Fruit fly (Drosophila melanogaster) whole organism, embryonic: ENCODE results near the gene RhoGAP5A.

Source experiments
- Adf1 ChIP-seq: fragments of 200-800 bp; sonication (Bioruptor generic); IDR thresholded peaks from 2 replicates; pipeline ENCODE4 v1.3.6; 2022; ENCODE audit warnings: missing biosample characterization, missing genetic modification characterization
- Aef1 ChIP-seq: fragments of 200-800 bp; sonication (Bioruptor generic); IDR thresholded peaks from 3 replicates; pipeline ENCODE4 v1.3.6; 2022; ENCODE audit warnings: missing biosample characterization, missing genetic modification characterization
- Asciz ChIP-seq: fragments of 200-800 bp; sonication (Bioruptor generic); optimal IDR thresholded peaks from 2 replicates; lab custom pipeline; 2017; ENCODE audit warnings: missing biosample characterization, mild to moderate bottlenecking, missing genetic modification characterization, missing genetic modification reagents
- CG10267 ChIP-seq: fragments of 200-800 bp; sonication (Bioruptor generic); optimal IDR thresholded peaks from 2 replicates; lab custom pipeline; 2018; ENCODE audit warnings: missing biosample characterization, mild to moderate bottlenecking, missing genetic modification characterization, moderate library complexity
- CG11085 ChIP-seq: fragments of 200-800 bp; sonication (Bioruptor generic); IDR thresholded peaks from 2 replicates; pipeline ENCODE4 v1.3.6; 2022; ENCODE audit warnings: missing biosample characterization, missing genetic modification characterization
- CG11723 ChIP-seq: fragments of 200-800 bp; sonication (Bioruptor generic); optimal IDR thresholded peaks from 2 replicates; lab custom pipeline; 2017; ENCODE audit warnings: missing biosample characterization, mild to moderate bottlenecking, missing genetic modification characterization
- CG14667 ChIP-seq: fragments of 200-800 bp; sonication (Bioruptor generic); IDR thresholded peaks from 2 replicates; pipeline ENCODE4 v1.3.6; 2022; ENCODE audit warnings: missing biosample characterization, missing genetic modification characterization
- CG15073 ChIP-seq: fragments of 200-800 bp; sonication (Bioruptor generic); optimal IDR thresholded peaks from 2 replicates; lab custom pipeline; 2016; ENCODE audit warnings: missing biosample characterization, missing genetic modification characterization
- CG16863 ChIP-seq: fragments of 200-800 bp; sonication (Bioruptor generic); optimal IDR thresholded peaks from 3 replicates; lab custom pipeline; 2016; ENCODE audit warnings: missing biosample characterization, missing genetic modification characterization
- CG1832 ChIP-seq: fragments of 200-800 bp; sonication (Bioruptor generic); optimal IDR thresholded peaks from 2 replicates; lab custom pipeline; 2017; ENCODE audit warnings: missing biosample characterization, mild to moderate bottlenecking, missing genetic modification characterization, inconsistent platforms
- CG18764 ChIP-seq: fragments of 200-800 bp; sonication (Bioruptor generic); optimal IDR thresholded peaks from 3 replicates; lab custom pipeline; 2016; ENCODE audit warnings: missing biosample characterization, missing genetic modification characterization
- CG34422 ChIP-seq: fragments of 200-800 bp; sonication (Bioruptor generic); IDR thresholded peaks from 3 replicates; pipeline ENCODE4 v1.3.6; 2022; ENCODE audit warnings: missing biosample characterization, missing genetic modification characterization
- CG4404 ChIP-seq: fragments of 200-800 bp; sonication (Bioruptor generic); IDR thresholded peaks from 2 replicates; pipeline ENCODE4 v1.3.6; 2022; ENCODE audit warnings: missing biosample characterization, missing genetic modification characterization
- CG4854 ChIP-seq: fragments of 200-800 bp; sonication (Bioruptor generic); optimal IDR thresholded peaks from 2 replicates; lab custom pipeline; 2016; ENCODE audit warnings: missing biosample characterization, missing genetic modification characterization, inconsistent platforms
- CG6854 ChIP-seq: fragments of 200-800 bp; sonication (Bioruptor generic); optimal IDR thresholded peaks from 3 replicates; lab custom pipeline; 2017; ENCODE audit warnings: missing biosample characterization, mild to moderate bottlenecking, missing genetic modification characterization
- CG7357 ChIP-seq: fragments of 200-800 bp; sonication (Bioruptor generic); IDR thresholded peaks from 3 replicates; pipeline ENCODE4 v1.3.6; 2022; ENCODE audit warnings: missing biosample characterization, missing genetic modification characterization
- CG8388 ChIP-seq: fragments of 200-800 bp; sonication (Bioruptor generic); optimal IDR thresholded peaks from 2 replicates; lab custom pipeline; 2019; ENCODE audit warnings: missing biosample characterization, mild to moderate bottlenecking, missing genetic modification characterization, moderate library complexity
- CG9437 ChIP-seq: fragments of 200-800 bp; sonication (Bioruptor generic); optimal IDR thresholded peaks from 2 replicates; lab custom pipeline; 2018; ENCODE audit warnings: missing biosample characterization, mild to moderate bottlenecking, missing genetic modification characterization
- CG9727 ChIP-seq: fragments of 200-800 bp; sonication (Bioruptor generic); optimal IDR thresholded peaks from 3 replicates; lab custom pipeline; 2017; ENCODE audit warnings: missing biosample characterization, mild to moderate bottlenecking, missing genetic modification characterization
- CrebB ChIP-seq: fragments of 200-800 bp; sonication (Bioruptor generic); optimal IDR thresholded peaks from 3 replicates; lab custom pipeline; 2018; ENCODE audit warnings: missing biosample characterization, mild to moderate bottlenecking, missing genetic modification characterization
- D ChIP-seq, 2 experiments: fragments of 200-800 bp in 1 of 2; fragments of >200 bp in 1 of 2; sonication (Bioruptor generic) in 1 of 2; optimal IDR thresholded peaks; 2 replicates in 1 of 2; 3 replicates in 1 of 2; lab custom pipeline; 2017; ENCODE audit warnings: mild to moderate bottlenecking in 1 of 2, missing biosample characterization in 1 of 2, missing genetic modification characterization in 1 of 2, missing genetic modification reagents in 1 of 2
- Dll ChIP-seq: fragments of 200-800 bp; sonication (Bioruptor generic); IDR thresholded peaks from 4 replicates; pipeline ENCODE4 v1.3.6; 2022; ENCODE audit warnings: missing biosample characterization, missing genetic modification characterization; ENCODE audit not compliant: partially characterized antibody
- GATAe ChIP-seq: fragments of 200-800 bp; sonication (Bioruptor generic); conservative IDR thresholded peaks from 2 replicates; pipeline ENCODE4 v1.3.6; 2022; ENCODE audit warnings: missing biosample characterization, missing genetic modification characterization
- Gug ChIP-seq: fragments of 200-800 bp; sonication (Bioruptor generic); IDR thresholded peaks from 4 replicates; pipeline ENCODE4 v1.3.6; 2022; ENCODE audit warnings: missing biosample characterization, missing genetic modification characterization
- Hey ChIP-seq: fragments of 200-800 bp; sonication (Bioruptor generic); optimal IDR thresholded peaks from 3 replicates; lab custom pipeline; 2018; ENCODE audit warnings: missing biosample characterization, mild to moderate bottlenecking, missing genetic modification characterization
- Hmx ChIP-seq: fragments of 200-800 bp; sonication (Bioruptor generic); optimal IDR thresholded peaks from 2 replicates; lab custom pipeline; 2016; ENCODE audit warnings: missing biosample characterization, missing genetic modification characterization
- Hr51 ChIP-seq, 2 experiments: fragments of 200-800 bp; sonication (Bioruptor generic); optimal IDR thresholded peaks; 2 replicates in 1 of 2; 3 replicates in 1 of 2; lab custom pipeline; 2016 to 2018; ENCODE audit warnings: missing biosample characterization in 2 of 2, missing genetic modification characterization in 2 of 2, mild to moderate bottlenecking in 1 of 2, moderate library complexity in 1 of 2
- Lhr ChIP-seq: fragments of 200-800 bp; sonication (Bioruptor generic); optimal IDR thresholded peaks from 3 replicates; lab custom pipeline; 2017; ENCODE audit warnings: mild to moderate bottlenecking, missing biosample characterization, missing genetic modification reagents, missing genetic modification characterization
- MESR4 ChIP-seq: fragments of 200-800 bp; sonication (Bioruptor generic); optimal IDR thresholded peaks from 2 replicates; lab custom pipeline; 2018; ENCODE audit warnings: missing biosample characterization, mild to moderate bottlenecking, missing genetic modification characterization, moderate library complexity
- Myb ChIP-seq: fragments of 200-800 bp; sonication (Bioruptor generic); optimal IDR thresholded peaks from 2 replicates; lab custom pipeline; 2016; ENCODE audit warnings: missing biosample characterization, missing genetic modification characterization
- Scr ChIP-seq: fragments of 200-800 bp; sonication (Bioruptor generic); IDR thresholded peaks from 2 replicates; pipeline ENCODE4 v1.3.6; 2022; ENCODE audit warnings: missing biosample characterization, missing genetic modification characterization; ENCODE audit not compliant: partially characterized antibody
- Side ChIP-seq: fragments of 200-800 bp; sonication (Bioruptor generic); optimal IDR thresholded peaks from 2 replicates; lab custom pipeline; 2016; ENCODE audit warnings: missing biosample characterization, missing genetic modification characterization
- Xbp1 ChIP-seq: fragments of 200-800 bp; sonication (Bioruptor generic); optimal IDR thresholded peaks from 3 replicates; lab custom pipeline; 2016; ENCODE audit warnings: missing biosample characterization, mild to moderate bottlenecking, missing genetic modification characterization
- dan ChIP-seq: fragments of 200-800 bp; sonication (Bioruptor generic); IDR thresholded peaks from 2 replicates; pipeline ENCODE4 v1.3.6; 2022; ENCODE audit warnings: missing biosample characterization, missing genetic modification characterization
- eyg ChIP-seq: fragments of 200-800 bp; sonication (Bioruptor generic); optimal IDR thresholded peaks from 3 replicates; lab custom pipeline; 2016; ENCODE audit warnings: missing biosample characterization, missing genetic modification characterization
- hkb ChIP-seq, 2 experiments: fragments of 200-800 bp in 1 of 2; fragments of >200 bp in 1 of 2; sonication (Bioruptor generic) in 1 of 2; IDR thresholded peaks in 1 of 2; optimal IDR thresholded peaks in 1 of 2; 2 replicates each; pipeline versions ENCODE4 v1.3.6 to Lab custom; 2017 to 2022; ENCODE audit warnings: missing biosample characterization in 1 of 2, missing genetic modification characterization in 1 of 2
- jumu ChIP-seq: fragments of 200-800 bp; sonication (Bioruptor generic); optimal IDR thresholded peaks from 3 replicates; lab custom pipeline; 2016; ENCODE audit warnings: missing biosample characterization, missing genetic modification characterization
- luna ChIP-seq: fragments of 200-800 bp; sonication (Bioruptor generic); optimal IDR thresholded peaks from 2 replicates; lab custom pipeline; 2016; ENCODE audit warnings: missing biosample characterization, missing genetic modification characterization
- nerfin-2 ChIP-seq: fragments of 200-800 bp; sonication (Bioruptor generic); IDR thresholded peaks from 2 replicates; pipeline ENCODE4 v1.3.6; 2022; ENCODE audit warnings: missing biosample characterization, missing genetic modification characterization; ENCODE audit not compliant: partially characterized antibody
- pan ChIP-seq, 4 experiments: fragments of >200 bp in 3 of 4; fragments of 200-800 bp in 1 of 4; sonication (Bioruptor generic) in 1 of 4; optimal IDR thresholded peaks in 3 of 4; IDR thresholded peaks in 1 of 4; 2 replicates each; pipeline versions ENCODE4 v1.3.6 to Lab custom; 2017 to 2022; ENCODE audit warnings: missing biosample characterization in 2 of 4, missing genetic modification characterization in 2 of 4, mixed read lengths in 1 of 4
- sens-2 ChIP-seq: fragments of 200-800 bp; sonication (Bioruptor generic); IDR thresholded peaks from 2 replicates; pipeline ENCODE4 v1.3.6; 2022; ENCODE audit warnings: missing biosample characterization, missing genetic modification characterization
- seq ChIP-seq: fragments of 200-800 bp; sonication (Bioruptor generic); IDR thresholded peaks from 2 replicates; pipeline ENCODE4 v1.3.6; 2022; ENCODE audit warnings: missing biosample characterization, missing genetic modification characterization
- sim ChIP-seq: fragments of 200-800 bp; sonication (Bioruptor generic); IDR thresholded peaks from 2 replicates; pipeline ENCODE4 v1.3.6; 2022; ENCODE audit warnings: missing biosample characterization, missing genetic modification characterization
- sr ChIP-seq: fragments of 200-800 bp; sonication (Bioruptor generic); IDR thresholded peaks from 3 replicates; pipeline ENCODE4 v1.3.6; 2022; ENCODE audit warnings: missing biosample characterization, missing genetic modification characterization
- ssp ChIP-seq: fragments of 200-800 bp; sonication (Bioruptor generic); IDR thresholded peaks from 2 replicates; pipeline ENCODE4 v1.3.6; 2022; ENCODE audit warnings: missing biosample characterization, missing genetic modification characterization
- trh ChIP-seq: fragments of 200-800 bp; sonication (Bioruptor generic); optimal IDR thresholded peaks from 2 replicates; lab custom pipeline; 2016; ENCODE audit warnings: missing biosample characterization, missing genetic modification characterization
- wek ChIP-seq: fragments of 200-800 bp; sonication (Bioruptor generic); optimal IDR thresholded peaks from 3 replicates; lab custom pipeline; 2018; ENCODE audit warnings: missing biosample characterization, mild to moderate bottlenecking, missing genetic modification characterization, moderate library complexity
- wor ChIP-seq: fragments of 200-800 bp; sonication (Bioruptor generic); IDR thresholded peaks from 2 replicates; pipeline ENCODE4 v1.3.6; 2022; ENCODE audit warnings: missing biosample characterization, missing genetic modification characterization
- yki ChIP-seq: fragments of >200 bp; optimal IDR thresholded peaks from 3 replicates; lab custom pipeline; 2018
- zfh1 ChIP-seq: fragments of 200-800 bp; sonication (Bioruptor generic); IDR thresholded peaks from 3 replicates; pipeline ENCODE4 v1.3.6; 2022; ENCODE audit warnings: missing biosample characterization, missing genetic modification characterization

The RhoGAP5A gene

dm6 chrX:5665902-5666301, 47.3 kb upstream of the RhoGAP5A start, which contains the start of the genes Sirt4 and CG4119 (continued):
- no peak for TF ChIP-seq Hmx (GFP tag; lab: Kevin White, UChicago)
- 0 out of 3 replicates have a peak, but pooled peaks have one; percentile 33 for TF ChIP-seq zfh1 (GFP tag; lab: Robert Waterston, UW)
- no peak for TF ChIP-seq sens-2 (GFP tag; lab: Robert Waterston, UW)
- TF ChIP-seq CG11085 (GFP tag; lab: Robert Waterston, UW) = no peak
- no peak for TF ChIP-seq Lhr (GFP tag; lab: Kevin White, UChicago)
- TF ChIP-seq nerfin-2 (GFP tag; lab: Robert Waterston, UW) = peak; percentile 96
- no peak for TF ChIP-seq dan (GFP tag; lab: Robert Waterston, UW)
- no peak for TF ChIP-seq CG4854 (GFP tag; lab: Kevin White, UChicago)
- no peak for TF ChIP-seq CG7357 (GFP tag; lab: Robert Waterston, UW)
- peak; percentile 16 for TF ChIP-seq D (optimal IDR thresholded peaks at IDR 0.05; lab: Kevin White, UChicago)
- no peak for TF ChIP-seq D (GFP tag; optimal IDR thresholded peaks at IDR 0.05; lab: Kevin White, UChicago)
- no peak for TF ChIP-seq CG18764 (GFP tag; lab: Kevin White, UChicago)
- peak; percentile 41 for TF ChIP-seq CG10267
- no peak for TF ChIP-seq luna (GFP tag; lab: Kevin White, UChicago)
- no peak for TF ChIP-seq CG11723 (GFP tag; lab: Kevin White, UChicago)
- TF ChIP-seq eyg = no peak
- no peak for TF ChIP-seq CG4404 (GFP tag; lab: Robert Waterston, UW)
- no peak for TF ChIP-seq hkb (optimal IDR thresholded peaks at IDR 0.05; lab: Kevin White, UChicago)
- no peak for TF ChIP-seq hkb (GFP tag; IDR thresholded peaks at IDR 0.05; lab: Robert Waterston, UW)
- TF ChIP-seq Hey (tag; lab: Kevin White, UChicago) = no peak
- no peak for TF ChIP-seq Hr51 (GFP tag; optimal IDR thresholded peaks at IDR 0.05; lab: Kevin White, UChicago)
- no peak for TF ChIP-seq sr (GFP tag; lab: Robert Waterston, UW)
- no peak for TF ChIP-seq wek (GFP tag; lab: Kevin White, UChicago)
- no peak for TF ChIP-seq pan (optimal IDR thresholded peaks at IDR 0.05; lab: Kevin White, UChicago)
- no peak for TF ChIP-seq pan (GFP tag; optimal IDR thresholded peaks at IDR 0.05 in 1 of 2, IDR thresholded peaks at IDR 0.05 in 1 of 2)
- TF ChIP-seq MESR4 (GFP tag; lab: Kevin White, UChicago) = peak; percentile 92
- no peak for TF ChIP-seq sim (GFP tag; lab: Robert Waterston, UW)
- TF ChIP-seq CG16863 (GFP tag; lab: Kevin White, UChicago) = no peak
- no peak for TF ChIP-seq Asciz (GFP tag; lab: Kevin White, UChicago)
- peak; percentile 97 for TF ChIP-seq CG9437 (GFP tag; lab: Kevin White, UChicago)
- TF ChIP-seq CG9727 (GFP tag; lab: Kevin White, UChicago) = peak; percentile 9
- peak; percentile 23 for TF ChIP-seq Xbp1 (GFP tag; lab: Kevin White, UChicago)
- peak; percentile 90 for TF ChIP-seq Dll (GFP tag; lab: Robert Waterston, UW)
- no peak for TF ChIP-seq wor (GFP tag; lab: Robert Waterston, UW)
- peak; percentile 72 for TF ChIP-seq Adf1
- TF ChIP-seq CG1832 (GFP tag; lab: Kevin White, UChicago) = no peak
- TF ChIP-seq CG8388 (GFP tag; lab: Kevin White, UChicago) = peak; percentile 3
- TF ChIP-seq Scr = peak; percentile 93
- no peak for TF ChIP-seq CG15073
- TF ChIP-seq CrebB (tag; lab: Kevin White, UChicago) = no peak
- TF ChIP-seq Aef1 = no peak
- TF ChIP-seq trh = no peak
- no peak for TF ChIP-seq GATAe (GFP tag; lab: Robert Waterston, UW)
- no peak for TF ChIP-seq CG14667 (GFP tag; lab: Robert Waterston, UW)
- no peak for TF ChIP-seq yki
- TF ChIP-seq ssp (GFP tag; lab: Robert Waterston, UW) = no peak
- peak; percentile 37; the same call in 1 of the 4 replicates for TF ChIP-seq Gug (GFP tag; lab: Robert Waterston, UW)
- no peak for TF ChIP-seq seq (GFP tag; lab: Robert Waterston, UW)
- no peak for TF ChIP-seq CG6854
- peak; percentile 88 for TF ChIP-seq Myb (GFP tag; lab: Kevin White, UChicago)
- peak; percentile 16 for TF ChIP-seq Side (GFP tag; lab: Kevin White, UChicago)
- TF ChIP-seq jumu (GFP tag; lab: Kevin White, UChicago) = peak; percentile 44
- peak; percentile 56; the same call in 1 of the 3 replicates for TF ChIP-seq CG34422 (GFP tag; lab: Robert Waterston, UW)
